Worm (Caenorhabditis elegans) whole organism, mixed stage, embryonic: ENCODE results near the gene F15G9.1.

Experiments
- blmp-1 ChIP-seq: fragments of 150-350 bp; optimal IDR thresholded peaks from 2 replicates; lab custom pipeline; 2014; ENCODE audit warnings: missing biosample characterization, missing genetic modification characterization
- elt-3 ChIP-seq: fragments of 150-350 bp; optimal IDR thresholded peaks from 2 replicates; lab custom pipeline; 2014; ENCODE audit warnings: missing biosample characterization, missing genetic modification characterization
- flh-1 ChIP-seq: fragments of 200-800 bp; sonication (Bioruptor generic); optimal IDR thresholded peaks from 2 replicates; lab custom pipeline; 2018; ENCODE audit warnings: mild to moderate bottlenecking, missing genetic modification characterization, moderate library complexity, missing compliant biosample characterization
- lin-13 ChIP-seq: fragments of 150-350 bp; optimal IDR thresholded peaks from 2 replicates; lab custom pipeline; 2014; ENCODE audit warnings: missing biosample characterization, missing genetic modification characterization
- nhr-237 ChIP-seq: fragments of 150-350 bp; optimal IDR thresholded peaks from 2 replicates; lab custom pipeline; 2014; ENCODE audit warnings: missing biosample characterization, missing genetic modification characterization
- nhr-28 ChIP-seq: fragments of 150-350 bp; optimal IDR thresholded peaks from 2 replicates; lab custom pipeline; 2014; ENCODE audit warnings: missing biosample characterization, missing genetic modification characterization
- sem-2 ChIP-seq: fragments of 200-800 bp; sonication (Bioruptor generic); optimal IDR thresholded peaks from 2 replicates; lab custom pipeline; 2018; ENCODE audit warnings: mild to moderate bottlenecking, missing genetic modification characterization, missing compliant biosample characterization
- snpc-4 ChIP-seq: fragments of 150-350 bp; optimal IDR thresholded peaks from 2 replicates; lab custom pipeline; 2014; ENCODE audit warnings: missing biosample characterization, missing genetic modification characterization
- tbx-8 ChIP-seq: fragments of 200-800 bp; sonication (Bioruptor generic); optimal IDR thresholded peaks from 2 replicates; lab custom pipeline; 2018; ENCODE audit warnings: mild to moderate bottlenecking, missing genetic modification characterization, moderate library complexity, missing compliant biosample characterization
- unc-62 ChIP-seq: fragments of 150-350 bp; optimal IDR thresholded peaks from 2 replicates; lab custom pipeline; 2014; ENCODE audit warnings: missing biosample characterization, missing genetic modification reagents, missing genetic modification characterization

ce11 chrX:9676009-9676408 is 30.2 kb upstream of the F15G9.1 start:
- TF ChIP-seq lin-13 (tag; lab: Kevin White, UChicago) (no peak), flh-1 (GFP tag; lab: Kevin White, UChicago) (no peak), nhr-28 (tag; lab: Kevin White, UChicago) (no peak), blmp-1 (tag; lab: Kevin White, UChicago) (no peak), tbx-8 (no peak), elt-3 (tag; lab: Kevin White, UChicago) (no peak), unc-62 (no peak), snpc-4 (tag; lab: Kevin White, UChicago) (no peak), sem-2 (GFP tag; lab: Kevin White, UChicago) (no peak), nhr-237 (no peak)
